Fruit fly (Drosophila melanogaster) whole organism, pupa: ENCODE measurements around the gene Mis12.

Source experiments
- CG10348 ChIP-seq: fragments of 200-800 bp; sonication (Bioruptor generic); IDR thresholded peaks from 2 replicates; pipeline ENCODE4 v1.3.6; 2022; ENCODE audit warnings: missing biosample characterization, missing genetic modification characterization
- CG14655 ChIP-seq: fragments of 200-800 bp; sonication (Bioruptor generic); optimal IDR thresholded peaks from 3 replicates; lab custom pipeline; 2017; ENCODE audit warnings: mild to moderate bottlenecking, missing biosample characterization, missing genetic modification reagents, missing genetic modification characterization
- CG15710 ChIP-seq: fragments of 200-800 bp; sonication (Bioruptor generic); optimal IDR thresholded peaks from 2 replicates; lab custom pipeline; 2018; ENCODE audit warnings: missing biosample characterization, mild to moderate bottlenecking, missing genetic modification characterization, moderate library complexity
- CG17806 ChIP-seq: fragments of 200-800 bp; sonication (Bioruptor generic); optimal IDR thresholded peaks from 2 replicates; lab custom pipeline; 2018; ENCODE audit warnings: missing biosample characterization, mild to moderate bottlenecking, missing genetic modification characterization, moderate library complexity
- CG32121 ChIP-seq: fragments of 200-800 bp; sonication (Bioruptor generic); IDR thresholded peaks from 2 replicates; pipeline ENCODE4 v1.3.6; 2022; ENCODE audit warnings: missing biosample characterization, missing genetic modification characterization
- CG34367 ChIP-seq: fragments of 200-800 bp; sonication (Bioruptor generic); optimal IDR thresholded peaks from 2 replicates; lab custom pipeline; 2018; ENCODE audit warnings: missing biosample characterization, mild to moderate bottlenecking, missing genetic modification characterization
- CG8301 ChIP-seq: fragments of 200-800 bp; sonication (Bioruptor generic); optimal IDR thresholded peaks from 2 replicates; lab custom pipeline; 2018; ENCODE audit warnings: missing biosample characterization, mild to moderate bottlenecking, missing genetic modification characterization
- CG9948 ChIP-seq: fragments of 200-800 bp; sonication (Bioruptor generic); optimal IDR thresholded peaks from 2 replicates; lab custom pipeline; 2018; ENCODE audit warnings: missing biosample characterization, mild to moderate bottlenecking, missing genetic modification characterization, moderate library complexity
- EcR ChIP-seq: fragments of 200-800 bp; sonication (Bioruptor generic); optimal IDR thresholded peaks from 3 replicates; lab custom pipeline; 2019; ENCODE audit warnings: missing biosample characterization, missing genetic modification characterization, mild to moderate bottlenecking, moderate library complexity, missing genetic modification reagents
- Ets98B ChIP-seq: fragments of 200-800 bp; sonication (Bioruptor generic); IDR thresholded peaks from 2 replicates; pipeline ENCODE4 v1.3.6; 2022; ENCODE audit warnings: missing biosample characterization, missing genetic modification characterization
- Pif1B ChIP-seq: fragments of 200-800 bp; sonication (Bioruptor generic); optimal IDR thresholded peaks from 3 replicates; lab custom pipeline; 2016; ENCODE audit warnings: missing biosample characterization, missing genetic modification characterization
- Snoo ChIP-seq: fragments of 200-800 bp; sonication (Bioruptor generic); optimal IDR thresholded peaks from 3 replicates; lab custom pipeline; 2017; ENCODE audit warnings: missing biosample characterization, mild to moderate bottlenecking, missing genetic modification characterization, inconsistent platforms
- gl ChIP-seq: fragments of 200-800 bp; sonication (Bioruptor generic); optimal IDR thresholded peaks from 2 replicates; lab custom pipeline; 2018; ENCODE audit warnings: missing biosample characterization, mild to moderate bottlenecking, missing genetic modification characterization
- rn ChIP-seq: fragments of 200-800 bp; sonication (Bioruptor generic); IDR thresholded peaks from 2 replicates; pipeline ENCODE4 v1.3.6; 2022; ENCODE audit warnings: missing biosample characterization, missing genetic modification characterization

DNA sequence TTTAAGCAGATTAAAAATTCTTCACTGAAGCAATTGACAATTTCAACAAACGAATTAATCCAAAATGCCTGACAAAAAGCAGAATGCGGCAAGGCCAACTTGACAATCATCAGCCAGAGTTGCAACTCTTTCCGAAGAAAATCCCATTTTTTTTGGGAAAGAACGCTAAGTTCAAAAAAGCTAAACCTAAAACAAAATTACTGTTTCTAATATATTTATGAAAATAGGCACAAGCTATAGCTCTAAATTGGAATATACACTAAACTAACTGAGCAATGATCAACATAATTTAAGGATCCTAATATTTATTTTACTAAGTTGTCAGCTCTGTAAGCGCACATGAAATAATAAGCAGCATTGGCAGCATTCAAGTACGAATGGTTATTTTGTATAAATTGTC, 3.5 kb upstream of the Mis12 start, which contains the start of gene CG10063:
- TF ChIP-seq CG9948 (tag; lab: Kevin White, UChicago) (no peak), gl (tag; lab: Kevin White, UChicago) (no peak), CG8301 (no peak), Pif1B (GFP tag; lab: Kevin White, UChicago) (no peak), CG15710 (tag; lab: Kevin White, UChicago) (no peak), CG10348 (GFP tag; lab: Robert Waterston, UW) (no peak), EcR (GFP tag; lab: Kevin White, UChicago) (no peak), rn (GFP tag; lab: Robert Waterston, UW) (no peak), Ets98B (GFP tag; lab: Robert Waterston, UW) (no peak), CG17806 (tag; lab: Kevin White, UChicago) (no peak), CG34367 (no peak), Snoo (tag; lab: Kevin White, UChicago) (no peak), CG32121 (GFP tag; lab: Robert Waterston, UW) (no peak), CG14655 (GFP tag; lab: Kevin White, UChicago) (no peak)
